Worm (Caenorhabditis elegans): Measurements from ENCODE around the gene rig-4.

rig-4 gene

DNA sequence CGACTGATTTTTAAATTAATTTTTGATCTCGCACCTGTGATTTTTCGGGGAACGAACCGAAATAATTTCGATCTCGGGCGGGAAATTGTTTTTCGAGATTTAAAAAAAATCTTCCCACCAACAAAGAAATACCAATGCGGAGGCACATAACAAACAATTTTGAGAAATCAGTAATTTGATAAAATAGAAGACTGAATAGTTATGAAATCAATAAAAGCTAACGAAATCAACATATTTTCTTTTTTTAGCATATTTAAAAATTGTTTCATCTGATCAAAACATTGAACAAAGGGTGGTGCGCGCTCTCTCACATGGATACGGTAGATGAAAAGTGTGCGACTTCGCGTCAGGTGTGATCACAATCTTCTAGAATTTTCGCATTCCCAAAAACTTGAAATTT is 45.8 kb downstream of the rig-4 start (continued):
- TF ChIP-seq madf-6 (GFP tag; IDR thresholded peaks at IDR 0.05), result peak; percentile 89
- peak; percentile 53; the same call in 1 of the 2 replicates for TF ChIP-seq madf-3 (GFP tag; IDR thresholded peaks at IDR 0.05)
- no peak for TF ChIP-seq ztf-26 (tag; optimal IDR thresholded peaks at IDR 0.05)
- no peak for TF ChIP-seq athp-1 (tag; optimal IDR thresholded peaks at IDR 0.05)
- no peak for TF ChIP-seq ets-4 (GFP tag; optimal IDR thresholded peaks at IDR 0.05)
- TF ChIP-seq mes-4 (tag; optimal IDR thresholded peaks at IDR 0.05), result no peak
- TF ChIP-seq lsy-27 (tag; optimal IDR thresholded peaks at IDR 0.05; ENCODE audit: borderline replicate concordance, insufficient read depth), result no peak
- TF ChIP-seq zim-3 (tag; optimal IDR thresholded peaks at IDR 0.05), result no peak
- no peak for TF ChIP-seq mxl-1 (tag; optimal IDR thresholded peaks at IDR 0.05)
- no peak for TF ChIP-seq attf-5 (GFP tag; optimal IDR thresholded peaks at IDR 0.05)
- no peak for TF ChIP-seq F37B4.10 (GFP tag; IDR thresholded peaks at IDR 0.05)
- TF ChIP-seq tbp1 (GFP tag; optimal IDR thresholded peaks at IDR 0.05), result peak; percentile 43
- no peak for TF ChIP-seq F57C9.4 (tag; optimal IDR thresholded peaks at IDR 0.05)
- TF ChIP-seq rcor-1 (GFP tag; IDR thresholded peaks at IDR 0.05), result no peak
- TF ChIP-seq Y53F4B.3 (GFP tag; IDR thresholded peaks at IDR 0.05), result no peak
- TF ChIP-seq ceh-91 (GFP tag; IDR thresholded peaks at IDR 0.05), result peak; percentile 84
- TF ChIP-seq nhr-120 (GFP tag; IDR thresholded peaks at IDR 0.05), result no peak
- peak; percentile 77 for TF ChIP-seq unc-130 (GFP tag; optimal IDR thresholded peaks at IDR 0.05)
- TF ChIP-seq ceh-58 (GFP tag; IDR thresholded peaks at IDR 0.05), result no peak
- TF ChIP-seq lsl-1 (GFP tag; optimal IDR thresholded peaks at IDR 0.05), result peak; percentile 92
- no peak for TF ChIP-seq mel-28 (tag; optimal IDR thresholded peaks at IDR 0.05; ENCODE audit: borderline replicate concordance)
- no peak for TF ChIP-seq B0336.3 (GFP tag; IDR thresholded peaks at IDR 0.05)
- TF ChIP-seq B0261.1 (tag; optimal IDR thresholded peaks at IDR 0.05), result no peak
- TF ChIP-seq hlh-12 (tag; optimal IDR thresholded peaks at IDR 0.05), result no peak
- TF ChIP-seq cebp-2 (GFP tag; IDR thresholded peaks at IDR 0.05), result no peak
- peak; percentile 54 for TF ChIP-seq dox-1 (GFP tag; IDR thresholded peaks at IDR 0.05)
- no peak for TF ChIP-seq F23B12.7 (tag; optimal IDR thresholded peaks at IDR 0.05; ENCODE audit: insufficient read depth)
- peak; percentile 61 for TF ChIP-seq tlf-1 (GFP tag; optimal IDR thresholded peaks at IDR 0.05)
- TF ChIP-seq Y95B8A.8 (GFP tag; IDR thresholded peaks at IDR 0.05), result peak; percentile 44; the same call in 1 of the 2 replicates
- no peak for TF ChIP-seq T26A5.8 (tag; optimal IDR thresholded peaks at IDR 0.05)
- no peak for TF ChIP-seq ztf-25 (GFP tag; IDR thresholded peaks at IDR 0.05)
- no peak for TF ChIP-seq nfya-2 (GFP tag; IDR thresholded peaks at IDR 0.05)
- no peak for TF ChIP-seq B0035.1 (tag; optimal IDR thresholded peaks at IDR 0.05)
- TF ChIP-seq gei-17 (GFP tag; optimal IDR thresholded peaks at IDR 0.05), result no peak
- TF ChIP-seq snpc-3.4 (tag; optimal IDR thresholded peaks at IDR 0.05), result peak; percentile 81
- peak; percentile 93 for TF ChIP-seq efl-1 (GFP tag; optimal IDR thresholded peaks at IDR 0.05)
- TF ChIP-seq akir-1 (GFP tag; optimal IDR thresholded peaks at IDR 0.05), result no peak
- 0 out of 2 replicates have a peak, but pooled peaks have one; percentile 51 for TF ChIP-seq pbrm-1 (GFP tag; IDR thresholded peaks at IDR 0.05)
- no peak for TF ChIP-seq hmg-20 (GFP tag; IDR thresholded peaks at IDR 0.05)
- no peak for TF ChIP-seq snpc-1.1 (tag; optimal IDR thresholded peaks at IDR 0.05; ENCODE audit: insufficient read depth)
- TF ChIP-seq nfyb-1 (GFP tag; IDR thresholded peaks at IDR 0.05), result no peak
- no peak for TF ChIP-seq egrh-3 (GFP tag; IDR thresholded peaks at IDR 0.05)
- no peak for TF ChIP-seq repo-1 (tag; optimal IDR thresholded peaks at IDR 0.05)
- TF ChIP-seq T07F8.4 (tag; optimal IDR thresholded peaks at IDR 0.05), result no peak
- TF ChIP-seq K12H6.12 (tag; optimal IDR thresholded peaks at IDR 0.05), result no peak
- TF ChIP-seq mcd-1 (GFP tag; IDR thresholded peaks at IDR 0.05), result no peak
- TF ChIP-seq C17E4.6 (GFP tag; IDR thresholded peaks at IDR 0.05), result 0 out of 2 replicates have a peak, but pooled peaks have one; percentile 11
- no peak for TF ChIP-seq ztf-6 (GFP tag; IDR thresholded peaks at IDR 0.05)
- peak; percentile 97 for TF ChIP-seq hsf-1 (GFP tag; IDR thresholded peaks at IDR 0.05)
- no peak for TF ChIP-seq sptf-2 (GFP tag; optimal IDR thresholded peaks at IDR 0.05)
